Fruit fly (Drosophila melanogaster): ENCODE data around the gene wapl.

dm6 chrX:2161020-2161419 is 2.2 kb upstream of the wapl start:
- TF ChIP-seq CTCF (optimal IDR thresholded peaks at IDR 0.05) (no peak), CG8478 (optimal IDR thresholded peaks at IDR 0.05) (no peak)
